Worm (Caenorhabditis elegans) whole organism, young adult: Measurements from ENCODE around the gene hcp-3.

Experiments
- efl-1 ChIP-seq: fragments of 150-350 bp; optimal IDR thresholded peaks from 2 replicates; lab custom pipeline; 2014; ENCODE audit warnings: missing biosample characterization, missing genetic modification reagents, missing genetic modification characterization
- ets-4 ChIP-seq: fragments of 200-800 bp; sonication (Bioruptor generic); optimal IDR thresholded peaks from 2 replicates; lab custom pipeline; 2018; ENCODE audit warnings: mild to moderate bottlenecking, missing genetic modification characterization, missing compliant biosample characterization
- him-1 ChIP-seq: sonication (generic microtip); optimal IDR thresholded peaks from 2 replicates; lab custom pipeline; 2016; ENCODE audit warnings: missing genotype, missing genetic modification reagents, missing genetic modification characterization, missing compliant biosample characterization
- hlh-26 ChIP-seq: fragments of 200-800 bp; sonication (Bioruptor generic); conservative IDR thresholded peaks from 2 replicates; pipeline ENCODE4 v1.3.6; 2022; ENCODE audit warnings: missing genetic modification reagents, missing genetic modification characterization, missing compliant biosample characterization
- hmg-1.2 ChIP-seq: fragments of 200-800 bp; sonication (Bioruptor generic); IDR thresholded peaks from 2 replicates; pipeline ENCODE4 v1.3.6; 2022; ENCODE audit warnings: missing genetic modification reagents, missing genetic modification characterization, missing compliant biosample characterization
- lag-1 ChIP-seq: fragments of 200-800 bp; sonication (Bioruptor generic); IDR thresholded peaks from 2 replicates; pipeline ENCODE4 v1.3.6; 2022; ENCODE audit warnings: missing genetic modification reagents, missing genetic modification characterization, missing compliant biosample characterization
- pha-4 ChIP-seq: fragments of 150-350 bp; sonication (generic microtip); optimal IDR thresholded peaks from 2 replicates; lab custom pipeline; 2014; ENCODE audit warnings: missing biosample characterization, missing genetic modification reagents, missing genetic modification characterization
- tbx-9 ChIP-seq: sonication (generic microtip); optimal IDR thresholded peaks from 2 replicates; lab custom pipeline; 2016; ENCODE audit warnings: borderline replicate concordance, missing genetic modification characterization, inconsistent platforms, missing compliant biosample characterization
- unc-130 ChIP-seq: sonication (generic microtip); optimal IDR thresholded peaks from 2 replicates; lab custom pipeline; 2016; ENCODE audit warnings: missing genetic modification reagents, missing genetic modification characterization, missing compliant biosample characterization

- TF ChIP-seq lag-1 (no peak), unc-130 (GFP tag; lab: Kevin White, UChicago) (no peak), pha-4 (tag; lab: Kevin White, UChicago) (no peak), efl-1 (GFP tag; lab: Kevin White, UChicago) (no peak), him-1 (no peak), ets-4 (GFP tag; lab: Kevin White, UChicago) (no peak), tbx-9 (tag; lab: Kevin White, UChicago) (no peak), hmg-1.2 (GFP tag; lab: Robert Waterston, UW) (no peak), hlh-26 (GFP tag; lab: Robert Waterston, UW) (no peak)
These were observed 7.2 kb upstream of the hcp-3 start for ce11 chrIII:9623460-9623859.
